Fruit fly (Drosophila melanogaster) whole organism: ENCODE data around the gene CG12011.

ENCODE experiments used
- CG8478 ChIP-seq: fragments of >200 bp; optimal IDR thresholded peaks from 2 replicates; lab custom pipeline; 2018; ENCODE audit warnings: inconsistent platforms
- Dll ChIP-seq: fragments of >200 bp; optimal IDR thresholded peaks from 2 replicates; lab custom pipeline; 2017
- EcR ChIP-seq, 2 experiments: fragments of >200 bp; optimal IDR thresholded peaks; 2 replicates each; lab custom pipeline; 2017; ENCODE audit warnings: missing biosample characterization in 2 of 2, missing genetic modification characterization in 2 of 2, missing genetic modification reagents in 2 of 2
- usp ChIP-seq: fragments of >200 bp; optimal IDR thresholded peaks from 2 replicates; lab custom pipeline; 2017; ENCODE audit warnings: missing biosample characterization, missing genetic modification characterization, mixed read lengths

- TF ChIP-seq EcR (GFP tag; optimal IDR thresholded peaks at IDR 0.05; lab: Kevin White, UChicago) (peak in 1 of 2 experiments; percentile 18), Dll (lab: Kevin White, UChicago) (no peak), usp (GFP tag; lab: Kevin White, UChicago) (no peak), CG8478 (lab: Kevin White, UChicago) (no peak)
Measured at dm6 chr3L:1692122-1692786, 2.2 kb upstream of the CG12011 start.
